Fruit fly (Drosophila melanogaster) whole organism, embryonic: ENCODE measurements around the gene sosie.

Experiments used
- CG10321 ChIP-seq: fragments of 200-800 bp; sonication (Bioruptor generic); IDR thresholded peaks from 2 replicates; pipeline ENCODE4 v1.3.6; 2022; ENCODE audit warnings: missing biosample characterization, missing genetic modification characterization
- CG10462 ChIP-seq: fragments of 200-800 bp; sonication (Bioruptor generic); optimal IDR thresholded peaks from 2 replicates; lab custom pipeline; 2016; ENCODE audit warnings: missing biosample characterization, missing genetic modification characterization
- CG10543 ChIP-seq: fragments of 200-800 bp; sonication (Bioruptor generic); optimal IDR thresholded peaks from 3 replicates; lab custom pipeline; 2017; ENCODE audit warnings: missing biosample characterization, mild to moderate bottlenecking, missing genetic modification characterization, moderate library complexity
- CG11085 ChIP-seq: fragments of 200-800 bp; sonication (Bioruptor generic); IDR thresholded peaks from 2 replicates; pipeline ENCODE4 v1.3.6; 2022; ENCODE audit warnings: missing biosample characterization, missing genetic modification characterization
- CG11247 ChIP-seq: fragments of 200-800 bp; sonication (Bioruptor generic); IDR thresholded peaks from 2 replicates; pipeline ENCODE4 v1.3.6; 2022; ENCODE audit warnings: missing biosample characterization, missing genetic modification characterization
- CG11560 ChIP-seq: fragments of 200-800 bp; sonication (Bioruptor generic); IDR thresholded peaks from 3 replicates; pipeline ENCODE4 v1.3.6; 2022; ENCODE audit warnings: missing biosample characterization, missing genetic modification characterization
- CG12071 ChIP-seq: fragments of 200-800 bp; sonication (Bioruptor generic); optimal IDR thresholded peaks from 3 replicates; lab custom pipeline; 2018; ENCODE audit warnings: missing biosample characterization, mild to moderate bottlenecking, missing genetic modification characterization
- CG12104 ChIP-seq: fragments of 200-800 bp; sonication (Bioruptor generic); optimal IDR thresholded peaks from 3 replicates; lab custom pipeline; 2016; ENCODE audit warnings: missing biosample characterization, missing genetic modification characterization
- CG12219 ChIP-seq: fragments of 200-800 bp; sonication (Bioruptor generic); optimal IDR thresholded peaks from 3 replicates; lab custom pipeline; 2018; ENCODE audit warnings: missing biosample characterization, mild to moderate bottlenecking, missing genetic modification characterization
- CG12391 ChIP-seq: fragments of 200-800 bp; sonication (Bioruptor generic); optimal IDR thresholded peaks from 3 replicates; lab custom pipeline; 2018; ENCODE audit warnings: missing biosample characterization, mild to moderate bottlenecking, missing genetic modification characterization, moderate library complexity
- CG12744 ChIP-seq: fragments of 200-800 bp; sonication (Bioruptor generic); optimal IDR thresholded peaks from 2 replicates; lab custom pipeline; 2016; ENCODE audit warnings: missing biosample characterization, missing genetic modification characterization
- CG12942 ChIP-seq: fragments of 200-800 bp; sonication (Bioruptor generic); optimal IDR thresholded peaks from 3 replicates; lab custom pipeline; 2016; ENCODE audit warnings: missing biosample characterization, missing genetic modification characterization
- CG13894 ChIP-seq: fragments of 200-800 bp; sonication (Bioruptor generic); optimal IDR thresholded peaks from 3 replicates; lab custom pipeline; 2018; ENCODE audit warnings: missing biosample characterization, mild to moderate bottlenecking, missing genetic modification characterization, moderate library complexity
- CG15269 ChIP-seq: fragments of 200-800 bp; sonication (Bioruptor generic); optimal IDR thresholded peaks from 2 replicates; lab custom pipeline; 2018; ENCODE audit warnings: missing biosample characterization, mild to moderate bottlenecking, missing genetic modification characterization, moderate library complexity
- CG1529 ChIP-seq: fragments of 200-800 bp; sonication (Bioruptor generic); optimal IDR thresholded peaks from 3 replicates; lab custom pipeline; 2018; ENCODE audit warnings: missing biosample characterization, missing genetic modification characterization
- CG15514 ChIP-seq: fragments of 200-800 bp; sonication (Bioruptor generic); optimal IDR thresholded peaks from 3 replicates; lab custom pipeline; 2017; ENCODE audit warnings: missing biosample characterization, missing genetic modification characterization, mild to moderate bottlenecking, moderate library complexity, missing genetic modification reagents
- CG15696 ChIP-seq: fragments of 200-800 bp; sonication (Bioruptor generic); optimal IDR thresholded peaks from 2 replicates; lab custom pipeline; 2019; ENCODE audit warnings: missing biosample characterization, mild to moderate bottlenecking, missing genetic modification characterization, moderate library complexity
- CG16815 ChIP-seq: fragments of 200-800 bp; sonication (Bioruptor generic); optimal IDR thresholded peaks from 3 replicates; lab custom pipeline; 2017; ENCODE audit warnings: missing biosample characterization, mild to moderate bottlenecking, missing genetic modification characterization
- CG17328 ChIP-seq: fragments of 200-800 bp; sonication (Bioruptor generic); IDR thresholded peaks from 2 replicates; pipeline ENCODE4 v1.3.6; 2022; ENCODE audit warnings: missing biosample characterization, missing genetic modification characterization
- CG17912 ChIP-seq: fragments of 200-800 bp; sonication (Bioruptor generic); optimal IDR thresholded peaks from 2 replicates; lab custom pipeline; 2018; ENCODE audit warnings: missing biosample characterization, mild to moderate bottlenecking, missing genetic modification characterization
- CG18011 ChIP-seq: fragments of 200-800 bp; sonication (Bioruptor generic); optimal IDR thresholded peaks from 2 replicates; lab custom pipeline; 2017; ENCODE audit warnings: missing biosample characterization, missing genetic modification characterization, mild to moderate bottlenecking, moderate library complexity, missing genotype
- CG18599 ChIP-seq: fragments of 200-800 bp; sonication (Bioruptor generic); optimal IDR thresholded peaks from 3 replicates; lab custom pipeline; 2017; ENCODE audit warnings: missing biosample characterization, missing genetic modification characterization, mild to moderate bottlenecking, moderate library complexity, missing genetic modification reagents
- CG3995 ChIP-seq: fragments of 200-800 bp; sonication (Bioruptor generic); optimal IDR thresholded peaks from 3 replicates; lab custom pipeline; 2016; ENCODE audit warnings: missing biosample characterization, missing genetic modification characterization
- CG8290 ChIP-seq, 3 experiments: fragments of 200-800 bp; sonication (Bioruptor generic); optimal IDR thresholded peaks; 2 replicates each; lab custom pipeline; 2016 to 2019; ENCODE audit warnings: missing biosample characterization in 3 of 3, missing genetic modification characterization in 3 of 3, mild to moderate bottlenecking in 2 of 3, moderate library complexity in 1 of 3
- CG9215 ChIP-seq: fragments of 200-800 bp; sonication (Bioruptor generic); IDR thresholded peaks from 2 replicates; pipeline ENCODE4 v1.3.6; 2022; ENCODE audit warnings: missing biosample characterization, missing genetic modification characterization
- CG9817 ChIP-seq: fragments of 200-800 bp; sonication (Bioruptor generic); optimal IDR thresholded peaks from 2 replicates; lab custom pipeline; 2018; ENCODE audit warnings: missing biosample characterization, mild to moderate bottlenecking, missing genetic modification characterization, moderate library complexity
- CG9932 ChIP-seq: fragments of 200-800 bp; sonication (Bioruptor generic); IDR thresholded peaks from 2 replicates; pipeline ENCODE4 v1.3.6; 2022; ENCODE audit warnings: missing biosample characterization, missing genetic modification characterization
- Camta ChIP-seq: fragments of 200-800 bp; sonication (Bioruptor generic); optimal IDR thresholded peaks from 2 replicates; lab custom pipeline; 2016; ENCODE audit warnings: missing biosample characterization, missing genetic modification characterization
- Dp ChIP-seq: fragments of 200-800 bp; sonication (Bioruptor generic); optimal IDR thresholded peaks from 2 replicates; lab custom pipeline; 2018; ENCODE audit warnings: missing biosample characterization, mild to moderate bottlenecking, missing genetic modification characterization, moderate library complexity
- Lim3 ChIP-seq: fragments of 200-800 bp; sonication (Bioruptor generic); IDR thresholded peaks from 2 replicates; pipeline ENCODE4 v1.3.6; 2022; ENCODE audit warnings: missing biosample characterization, missing genetic modification characterization
- Mes4 ChIP-seq: fragments of 200-800 bp; sonication (Bioruptor generic); optimal IDR thresholded peaks from 2 replicates; lab custom pipeline; 2016; ENCODE audit warnings: missing biosample characterization, missing genetic modification characterization
- Myb ChIP-seq: fragments of 200-800 bp; sonication (Bioruptor generic); optimal IDR thresholded peaks from 2 replicates; lab custom pipeline; 2016; ENCODE audit warnings: missing biosample characterization, missing genetic modification characterization
- NC2β ChIP-seq: fragments of 200-800 bp; sonication (Bioruptor generic); optimal IDR thresholded peaks from 2 replicates; lab custom pipeline; 2016; ENCODE audit warnings: missing biosample characterization, missing genetic modification characterization
- Oaz ChIP-seq: fragments of 200-800 bp; sonication (Bioruptor generic); IDR thresholded peaks from 2 replicates; pipeline ENCODE4 v1.3.6; 2022; ENCODE audit warnings: missing biosample characterization, missing genetic modification characterization
- Sox100B ChIP-seq: fragments of 200-800 bp; sonication (Bioruptor generic); optimal IDR thresholded peaks from 3 replicates; lab custom pipeline; 2018; ENCODE audit warnings: missing biosample characterization, mild to moderate bottlenecking, missing genetic modification characterization
- Sry-β ChIP-seq: fragments of 200-800 bp; sonication (Bioruptor generic); optimal IDR thresholded peaks from 2 replicates; lab custom pipeline; 2018; ENCODE audit warnings: missing biosample characterization, mild to moderate bottlenecking, missing genetic modification characterization, moderate library complexity
- al ChIP-seq: fragments of 200-800 bp; sonication (Bioruptor generic); IDR thresholded peaks from 2 replicates; pipeline ENCODE4 v1.3.6; 2022; ENCODE audit warnings: missing biosample characterization, missing genetic modification characterization
- ash1 ChIP-seq: fragments of 200-800 bp; sonication (Bioruptor generic); optimal IDR thresholded peaks from 2 replicates; lab custom pipeline; 2018; ENCODE audit warnings: missing biosample characterization, mild to moderate bottlenecking, missing genetic modification characterization
- az2 ChIP-seq: fragments of 200-800 bp; sonication (Bioruptor generic); optimal IDR thresholded peaks from 3 replicates; lab custom pipeline; 2016; ENCODE audit warnings: missing biosample characterization, missing genetic modification characterization
- fru ChIP-seq: fragments of >200 bp; optimal IDR thresholded peaks from 2 replicates; lab custom pipeline; 2017
- klu ChIP-seq: fragments of 200-800 bp; sonication (Bioruptor generic); IDR thresholded peaks from 2 replicates; pipeline ENCODE4 v1.3.6; 2022; ENCODE audit warnings: missing biosample characterization, missing genetic modification characterization
- lov ChIP-seq, 2 experiments: fragments of 200-800 bp in 1 of 2; fragments of >200 bp in 1 of 2; sonication (Bioruptor generic) in 1 of 2; IDR thresholded peaks in 1 of 2; optimal IDR thresholded peaks in 1 of 2; 2 replicates in 1 of 2; 3 replicates in 1 of 2; pipeline versions ENCODE4 v1.3.6 to Lab custom; 2017 to 2022; ENCODE audit warnings: missing biosample characterization in 1 of 2, missing genetic modification characterization in 1 of 2
- onecut ChIP-seq: fragments of 200-800 bp; sonication (Bioruptor generic); IDR thresholded peaks from 2 replicates; pipeline ENCODE4 v1.3.6; 2022; ENCODE audit warnings: missing biosample characterization, missing genetic modification characterization
- sc ChIP-seq, 3 experiments: fragments of >200 bp in 2 of 3; fragments of 200-800 bp in 1 of 3; sonication (Bioruptor generic) in 1 of 3; optimal IDR thresholded peaks; 2 replicates in 2 of 3; 3 replicates in 1 of 3; lab custom pipeline; 2017; ENCODE audit warnings: mild to moderate bottlenecking in 1 of 3, missing biosample characterization in 1 of 3, missing genetic modification characterization in 1 of 3, missing genetic modification reagents in 1 of 3
- scrt ChIP-seq: fragments of 200-800 bp; sonication (Bioruptor generic); optimal IDR thresholded peaks from 2 replicates; lab custom pipeline; 2018; ENCODE audit warnings: missing biosample characterization, mild to moderate bottlenecking, missing genetic modification characterization, moderate library complexity
- slp2 ChIP-seq: fragments of 200-800 bp; sonication (Bioruptor generic); optimal IDR thresholded peaks from 2 replicates; lab custom pipeline; 2016; ENCODE audit warnings: missing biosample characterization, missing genetic modification characterization
- stc ChIP-seq: fragments of 200-800 bp; sonication (Bioruptor generic); IDR thresholded peaks from 2 replicates; pipeline ENCODE4 v1.3.6; 2022; ENCODE audit warnings: missing biosample characterization, missing genetic modification characterization
- tx ChIP-seq: fragments of 200-800 bp; sonication (Bioruptor generic); optimal IDR thresholded peaks from 2 replicates; lab custom pipeline; 2016; ENCODE audit warnings: missing biosample characterization, missing genetic modification characterization
- vfl ChIP-seq: fragments of 200-800 bp; sonication (Bioruptor generic); optimal IDR thresholded peaks from 2 replicates; lab custom pipeline; 2016; ENCODE audit warnings: missing biosample characterization, missing genetic modification characterization

sosie gene

dm6 chr3R:24787042-24787565 is 46.6 kb upstream of the sosie start, which contains the start of gene CG5805 (continued):
- TF ChIP-seq CG12071 = peak; percentile 84
- peak; percentile 71 for TF ChIP-seq CG10321 (GFP tag; lab: Robert Waterston, UW)
- peak; percentile 86 for TF ChIP-seq CG12391 (tag; lab: Kevin White, UChicago)
- peak; percentile 69 for TF ChIP-seq az2 (GFP tag; lab: Kevin White, UChicago)
- peak; percentile 84 for TF ChIP-seq CG18599
- TF ChIP-seq Mes4 (GFP tag; lab: Kevin White, UChicago) = peak; percentile 75
- TF ChIP-seq CG11247 (GFP tag; lab: Robert Waterston, UW) = peak; percentile 79
- TF ChIP-seq CG15696 (tag; lab: Kevin White, UChicago) = peak; percentile 22
- TF ChIP-seq CG9817 (tag; lab: Kevin White, UChicago) = peak; percentile 85
- no peak for TF ChIP-seq fru
- peak; percentile 89 for TF ChIP-seq CG17328
- no peak for TF ChIP-seq vfl
- TF ChIP-seq CG17912 (GFP tag; lab: Kevin White, UChicago) = peak; percentile 87
- no peak for TF ChIP-seq lov (optimal IDR thresholded peaks at IDR 0.05; lab: Kevin White, UChicago)
- TF ChIP-seq lov (GFP tag; IDR thresholded peaks at IDR 0.05; lab: Robert Waterston, UW) = peak; percentile 92
- TF ChIP-seq CG16815 (GFP tag; lab: Kevin White, UChicago) = peak; percentile 53
- peak; percentile 66 for TF ChIP-seq CG9932 (GFP tag; lab: Robert Waterston, UW)
- peak; percentile 86 for TF ChIP-seq CG10543 (GFP tag; lab: Kevin White, UChicago)
- TF ChIP-seq slp2 = peak; percentile 58
- TF ChIP-seq CG8290 (GFP tag; optimal IDR thresholded peaks at IDR 0.05; lab: Kevin White, UChicago) = no peak
- peak in 1 of 2 experiments; percentile 41 for TF ChIP-seq CG8290 (tag; optimal IDR thresholded peaks at IDR 0.05; lab: Kevin White, UChicago)
- peak; percentile 54; the same call in 1 of the 2 replicates for TF ChIP-seq klu (GFP tag; lab: Robert Waterston, UW)
- peak; percentile 58 for TF ChIP-seq CG13894 (tag; lab: Kevin White, UChicago)
- peak; percentile 79 for TF ChIP-seq CG12219 (GFP tag; lab: Kevin White, UChicago)
- TF ChIP-seq CG12744 = peak; percentile 63
- TF ChIP-seq tx = peak; percentile 35
- peak; percentile 81 for TF ChIP-seq NC2β (GFP tag; lab: Kevin White, UChicago)
- TF ChIP-seq CG11085 = peak; percentile 83
- no peak for TF ChIP-seq Sox100B (GFP tag; lab: Kevin White, UChicago)
- TF ChIP-seq ash1 (GFP tag; lab: Kevin White, UChicago) = peak; percentile 82
- TF ChIP-seq Dp (GFP tag; lab: Kevin White, UChicago) = peak; percentile 45
- peak; percentile 23 for TF ChIP-seq CG10462 (GFP tag; lab: Kevin White, UChicago)
- TF ChIP-seq CG15269 = peak; percentile 78
- peak; percentile 66 for TF ChIP-seq CG12942 (GFP tag; lab: Kevin White, UChicago)
- peak; percentile 17 for TF ChIP-seq Sry-β (GFP tag; lab: Kevin White, UChicago)
- TF ChIP-seq Myb (GFP tag; lab: Kevin White, UChicago) = peak; percentile 52
- TF ChIP-seq CG18011 (GFP tag; lab: Kevin White, UChicago) = peak; percentile 61
- peak; percentile 77 for TF ChIP-seq stc (GFP tag; lab: Robert Waterston, UW)
- TF ChIP-seq onecut = peak; percentile 82
- TF ChIP-seq CG15514 (GFP tag; lab: Kevin White, UChicago) = peak; percentile 92
- TF ChIP-seq Lim3 (GFP tag; lab: Robert Waterston, UW) = no peak
- TF ChIP-seq Oaz (GFP tag; lab: Robert Waterston, UW) = peak; percentile 55
- TF ChIP-seq sc (optimal IDR thresholded peaks at IDR 0.05; lab: Kevin White, UChicago) = no peak
- TF ChIP-seq sc (GFP tag; optimal IDR thresholded peaks at IDR 0.05; lab: Kevin White, UChicago) = peak; percentile 75
- peak; percentile 77 for TF ChIP-seq Camta (GFP tag; lab: Kevin White, UChicago)
- peak; percentile 70 for TF ChIP-seq CG1529 (GFP tag; lab: Kevin White, UChicago)
- peak; percentile 55 for TF ChIP-seq CG9215
- TF ChIP-seq CG12104 (GFP tag; lab: Kevin White, UChicago) = peak; percentile 88
- TF ChIP-seq CG3995 (GFP tag; lab: Kevin White, UChicago) = peak; percentile 63
- TF ChIP-seq CG11560 (tag; lab: Robert Waterston, UW) = no peak; the same call in 2 of the 3 replicates
- TF ChIP-seq al (GFP tag; lab: Robert Waterston, UW) = peak; percentile 84
- peak; percentile 81 for TF ChIP-seq scrt (GFP tag; lab: Kevin White, UChicago)
